Worm (Caenorhabditis elegans) whole organism, midembryonic: Measurements from ENCODE around the gene R01H2.2.

Experiments
- T22C8.4 ChIP-seq: fragments of 200-800 bp; sonication (Bioruptor generic); IDR thresholded peaks from 2 replicates; pipeline ENCODE4 v1.3.6; 2022; ENCODE audit warnings: missing genetic modification characterization, missing compliant biosample characterization
- cog-1 ChIP-seq: sonication (generic microtip); optimal IDR thresholded peaks from 2 replicates; lab custom pipeline; 2016; ENCODE audit warnings: missing genetic modification characterization, missing compliant biosample characterization
- flt-1 ChIP-seq: fragments of 200-800 bp; sonication (Bioruptor generic); IDR thresholded peaks from 2 replicates; pipeline ENCODE4 v1.3.6; 2022; ENCODE audit warnings: missing genetic modification characterization, missing compliant biosample characterization
- klf-2 ChIP-seq: fragments of 200-800 bp; sonication (Bioruptor generic); conservative IDR thresholded peaks from 2 replicates; pipeline ENCODE4 v1.3.6; 2022; ENCODE audit warnings: missing genetic modification reagents, missing genetic modification characterization, missing compliant biosample characterization
- med-1 ChIP-seq: sonication (generic microtip); optimal IDR thresholded peaks from 2 replicates; lab custom pipeline; 2017; ENCODE audit warnings: missing genetic modification characterization, mild to moderate bottlenecking, missing compliant biosample characterization, antibody characterized with exemption, missing genetic modification reagents; ENCODE audit not compliant: insufficient read depth
- ref-1 ChIP-seq: fragments of 200-800 bp; sonication (Bioruptor generic); conservative IDR thresholded peaks from 2 replicates; pipeline ENCODE4 v1.3.6; 2022; ENCODE audit warnings: missing genetic modification reagents, missing genetic modification characterization, missing compliant biosample characterization
- tab-1 ChIP-seq: fragments of 200-800 bp; sonication (Bioruptor generic); IDR thresholded peaks from 2 replicates; pipeline ENCODE4 v1.3.6; 2022; ENCODE audit warnings: missing genetic modification characterization, missing compliant biosample characterization
- ztf-23 ChIP-seq: fragments of 200-800 bp; sonication (Bioruptor generic); IDR thresholded peaks from 2 replicates; pipeline ENCODE4 v1.3.6; 2022; ENCODE audit warnings: missing genetic modification reagents, missing genetic modification characterization, missing compliant biosample characterization
- ztf-29 ChIP-seq: fragments of 200-800 bp; sonication (Bioruptor generic); IDR thresholded peaks from 2 replicates; pipeline ENCODE4 v1.3.6; 2022; ENCODE audit warnings: missing genetic modification reagents, missing genetic modification characterization, missing compliant biosample characterization

R01H2.2 gene

DNA sequence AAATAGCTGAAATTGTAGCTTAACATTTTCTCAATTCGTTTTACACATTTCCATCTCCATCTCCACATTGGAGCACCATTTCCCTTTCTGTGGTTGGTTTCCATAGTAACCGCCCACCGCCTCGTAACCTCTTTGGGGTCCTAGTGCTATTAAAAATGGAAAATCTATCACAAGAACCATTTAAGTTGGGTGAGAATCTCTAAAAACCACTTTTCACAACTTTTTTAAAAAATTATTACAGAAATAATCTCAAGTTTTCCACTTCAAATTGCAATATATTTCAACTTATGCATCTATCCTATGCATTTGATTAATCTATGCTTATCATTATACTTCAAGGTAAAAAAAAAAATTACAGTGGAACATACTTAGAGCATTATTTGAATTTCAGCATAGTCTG lies 13.6 kb downstream of the R01H2.2 start, which contains the start of gene tmem-17:
Gene tmem-17 (plus strand): TSS at position 301 of the 400 bp plus-strand sequence.
- TF ChIP-seq ref-1 (GFP tag; lab: Robert Waterston, UW) (no peak), tab-1 (GFP tag; lab: Robert Waterston, UW) (no peak), klf-2 (no peak), ztf-23 (GFP tag; lab: Robert Waterston, UW) (no peak), cog-1 (tag; lab: Kevin White, UChicago) (no peak), T22C8.4 (GFP tag; lab: Robert Waterston, UW) (no peak), med-1 (GFP tag; lab: Kevin White, UChicago) (no peak), flt-1 (no peak), ztf-29 (no peak)

DNA sequence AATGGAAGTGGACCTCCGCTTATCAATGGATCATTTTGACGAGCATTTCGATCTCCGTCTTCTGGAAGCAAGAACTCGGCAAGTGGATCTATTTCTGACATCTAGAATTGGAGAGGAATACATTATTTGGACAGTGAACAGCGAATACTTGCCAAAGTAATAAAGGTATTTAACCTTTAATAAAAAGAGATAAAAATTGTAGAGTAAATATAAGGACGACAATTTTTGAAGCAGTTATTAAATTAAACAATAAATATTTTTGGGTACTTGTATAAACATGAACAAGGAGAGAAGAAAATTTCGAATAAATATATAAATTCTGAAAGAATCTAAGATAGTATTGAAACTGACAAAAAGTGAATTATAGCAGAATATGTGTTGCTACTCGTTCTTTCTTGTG lies 16.1 kb downstream of the R01H2.2 start, which contains the start of gene lin-37:
Gene lin-37 (minus strand): TSS at position 101 of the 400 bp plus-strand sequence.
- TF ChIP-seq cog-1 (tag; lab: Kevin White, UChicago), result no peak
- no peak for TF ChIP-seq T22C8.4 (GFP tag; lab: Robert Waterston, UW)

DNA sequence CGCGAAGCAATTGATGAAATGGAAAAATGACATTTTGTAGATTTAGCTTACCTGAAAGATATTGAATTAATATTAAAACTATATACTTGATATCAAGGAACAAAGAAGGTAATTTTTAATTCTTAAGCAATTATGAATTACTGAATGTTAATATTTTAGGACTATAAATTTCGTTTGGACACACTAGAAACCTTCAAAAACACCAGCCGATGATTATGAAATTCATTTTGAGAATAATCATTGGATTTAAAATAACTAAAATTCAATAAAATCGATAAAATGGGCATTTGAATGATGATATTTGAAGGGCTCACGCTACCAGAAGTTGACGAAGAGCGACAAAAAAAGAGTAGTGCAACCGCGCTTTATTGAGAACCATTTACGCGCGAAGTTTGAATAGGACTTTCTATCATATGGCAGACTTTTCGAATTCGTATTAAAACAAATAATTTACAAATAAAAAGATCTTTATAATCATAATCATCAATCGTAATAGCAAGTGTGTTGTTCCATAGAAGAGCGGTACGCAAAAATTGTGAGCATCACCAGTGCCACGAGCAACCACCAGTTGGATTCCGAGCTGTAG lies 17.6 kb downstream of the R01H2.2 start, which contains the start of gene ZK418.5:
Gene ZK418.5 (minus strand): TSS at position 51 of the 586 bp plus-strand sequence.
- TF ChIP-seq med-1 (GFP tag; lab: Kevin White, UChicago) (no peak), tab-1 (GFP tag; lab: Robert Waterston, UW) (no peak), T22C8.4 (GFP tag; lab: Robert Waterston, UW) (no peak), ztf-23 (GFP tag; lab: Robert Waterston, UW) (no peak), klf-2 (no peak)

DNA sequence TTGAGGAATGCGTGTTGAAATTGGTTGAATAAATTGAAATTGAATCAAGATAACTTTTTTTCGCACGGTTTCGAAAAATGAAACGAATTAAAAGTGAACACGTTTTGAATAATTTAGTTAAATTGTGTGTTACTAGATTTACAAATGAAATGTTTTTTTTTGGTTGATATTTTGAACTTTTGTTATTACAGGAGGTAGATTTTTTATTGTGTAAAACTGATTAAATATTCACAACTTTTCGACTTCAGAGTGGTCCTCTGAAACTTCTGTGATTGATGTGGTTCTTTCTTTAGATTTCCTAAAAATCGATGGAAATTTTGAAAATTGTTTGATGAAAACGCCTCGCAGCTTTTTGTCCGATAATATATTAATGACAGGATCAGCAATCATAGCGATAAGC lies 20.0 kb downstream of the R01H2.2 start, which contains the start of gene ZK418.13:
Gene ZK418.13 (minus strand): TSS at position 101 of the 400 bp plus-strand sequence.
- TF ChIP-seq ztf-23 (GFP tag; lab: Robert Waterston, UW), result no peak
- no peak for TF ChIP-seq ztf-29
- no peak for TF ChIP-seq klf-2
- no peak for TF ChIP-seq tab-1 (GFP tag; lab: Robert Waterston, UW)
- TF ChIP-seq flt-1, result no peak
- no peak for TF ChIP-seq med-1 (GFP tag; lab: Kevin White, UChicago)

DNA sequence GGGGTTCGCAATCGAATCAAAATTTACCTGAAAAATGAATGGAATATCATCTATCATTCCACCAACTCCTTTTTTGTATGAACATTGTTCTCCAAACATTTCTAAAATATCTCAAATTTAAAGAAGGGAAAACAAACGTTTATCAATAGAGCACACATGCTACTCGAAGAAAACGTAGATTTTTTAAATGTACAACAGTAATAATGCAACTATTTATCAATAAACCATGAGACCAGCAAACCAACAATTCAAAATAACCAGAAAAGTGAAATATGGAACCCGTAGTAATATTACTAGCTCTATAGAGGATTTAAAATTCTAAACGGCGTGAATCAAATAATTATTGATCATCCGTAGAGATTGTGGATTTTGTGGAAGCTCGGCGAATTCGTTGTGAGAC lies 22.4 kb downstream of the R01H2.2 start, which contains the start of gene ZK418.6:
Gene ZK418.6 (minus strand): TSS at position 101 of the 400 bp plus-strand sequence.
- TF ChIP-seq med-1 (GFP tag; lab: Kevin White, UChicago) (no peak), flt-1 (no peak), tab-1 (GFP tag; lab: Robert Waterston, UW) (no peak), ref-1 (GFP tag; lab: Robert Waterston, UW) (no peak), ztf-29 (no peak), klf-2 (no peak), T22C8.4 (GFP tag; lab: Robert Waterston, UW) (no peak), ztf-23 (GFP tag; lab: Robert Waterston, UW) (no peak), cog-1 (tag; lab: Kevin White, UChicago) (no peak)

DNA sequence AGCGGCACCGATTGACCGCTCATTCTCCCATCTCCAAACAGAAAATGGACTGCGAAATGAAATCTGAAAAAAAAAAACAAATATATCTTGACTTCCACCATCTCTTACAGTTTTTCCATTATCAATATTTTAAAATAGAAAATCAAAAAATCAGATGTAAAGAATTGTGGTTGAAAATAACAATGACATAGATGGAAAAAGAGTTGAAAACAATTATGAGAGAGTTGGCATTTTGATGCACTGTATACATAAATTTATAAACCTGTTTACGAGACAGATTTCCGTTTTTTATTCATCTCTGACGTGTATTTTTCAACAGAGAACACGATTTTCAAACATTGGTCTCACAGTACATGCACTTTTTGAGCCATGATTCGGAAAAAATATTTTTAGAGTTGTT lies 24.3 kb downstream of the R01H2.2 start, which contains the start of gene ZK418.7:
Gene ZK418.7 (minus strand): TSS at position 101 of the 400 bp plus-strand sequence.
- no peak for TF ChIP-seq tab-1 (GFP tag; lab: Robert Waterston, UW)
- TF ChIP-seq ztf-23 (GFP tag; lab: Robert Waterston, UW), result no peak

DNA sequence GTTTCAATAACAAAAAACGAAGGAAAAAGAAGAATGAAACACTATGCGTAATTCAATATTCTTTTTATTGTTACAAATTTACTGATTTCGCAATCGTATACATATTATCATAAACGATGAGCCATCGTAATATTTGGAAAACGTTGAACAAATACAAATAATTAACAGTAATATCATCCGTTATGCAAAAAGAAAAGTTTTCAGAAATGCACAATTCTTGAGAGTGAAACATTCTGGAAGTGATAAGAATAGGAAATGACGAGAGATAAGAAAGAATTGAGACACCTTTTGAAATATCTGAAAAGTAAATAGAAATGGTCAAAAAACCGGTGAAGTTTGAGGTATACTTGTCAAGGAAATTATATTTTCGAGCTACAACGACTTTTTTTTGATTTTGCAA lies 25.1 kb downstream of the R01H2.2 start:
- TF ChIP-seq klf-2 (no peak), med-1 (GFP tag; lab: Kevin White, UChicago) (no peak), cog-1 (tag; lab: Kevin White, UChicago) (no peak), T22C8.4 (GFP tag; lab: Robert Waterston, UW) (no peak), flt-1 (no peak), tab-1 (GFP tag; lab: Robert Waterston, UW) (no peak), ztf-29 (no peak), ref-1 (GFP tag; lab: Robert Waterston, UW) (no peak), ztf-23 (GFP tag; lab: Robert Waterston, UW) (no peak)

DNA sequence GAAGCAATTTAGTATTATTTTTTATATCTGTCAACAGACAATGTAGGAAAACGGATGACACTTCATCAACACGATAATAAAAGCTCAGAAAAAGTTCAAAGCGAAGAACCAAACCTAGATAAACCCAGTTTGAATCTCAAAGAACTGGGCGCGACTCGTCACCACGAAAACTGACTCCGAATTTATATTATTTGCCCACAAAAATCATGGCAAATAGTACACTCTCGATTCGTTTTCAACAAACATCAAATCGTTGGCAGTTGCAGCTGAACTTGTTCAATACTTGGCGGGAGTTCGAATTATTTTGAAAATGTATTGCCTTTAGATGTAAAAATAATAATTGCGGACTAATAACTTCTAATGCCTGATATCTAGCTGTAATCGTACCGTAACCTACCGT lies 26.8 kb downstream of the R01H2.2 start:
- TF ChIP-seq T22C8.4 (GFP tag; lab: Robert Waterston, UW) (no peak), ref-1 (GFP tag; lab: Robert Waterston, UW) (no peak), ztf-29 (no peak), med-1 (GFP tag; lab: Kevin White, UChicago) (no peak), klf-2 (no peak), ztf-23 (GFP tag; lab: Robert Waterston, UW) (no peak), cog-1 (tag; lab: Kevin White, UChicago) (no peak), flt-1 (no peak), tab-1 (GFP tag; lab: Robert Waterston, UW) (no peak)

DNA sequence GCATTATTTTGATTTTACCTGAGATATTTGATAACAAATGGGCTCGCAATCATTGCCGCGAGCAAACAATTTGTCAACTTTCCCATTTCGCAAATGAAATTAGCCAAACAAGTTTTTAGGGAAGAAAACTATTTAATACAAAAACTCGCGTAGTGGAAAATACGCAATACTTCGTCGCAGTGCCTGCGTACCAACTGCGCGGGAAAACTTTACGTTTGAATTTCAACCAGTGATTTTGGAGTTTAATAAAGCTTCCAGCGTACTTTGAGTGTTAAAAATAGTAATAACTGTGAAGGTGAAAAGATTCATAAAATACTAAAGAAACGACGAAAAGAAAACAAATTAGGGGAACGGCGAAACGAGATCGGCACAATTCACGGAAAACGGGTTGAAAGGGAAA lies 28.6 kb downstream of the R01H2.2 start, which contains the start of gene tofu-7:
Gene tofu-7 (minus strand): TSS at position 111 of the 400 bp plus-strand sequence.
- TF ChIP-seq ztf-23 (GFP tag; lab: Robert Waterston, UW) (no peak), tab-1 (GFP tag; lab: Robert Waterston, UW) (no peak), ref-1 (GFP tag; lab: Robert Waterston, UW) (no peak), cog-1 (tag; lab: Kevin White, UChicago) (no peak), T22C8.4 (GFP tag; lab: Robert Waterston, UW) (no peak), klf-2 (no peak), ztf-29 (no peak), flt-1 (no peak), med-1 (GFP tag; lab: Kevin White, UChicago) (no peak)

DNA sequence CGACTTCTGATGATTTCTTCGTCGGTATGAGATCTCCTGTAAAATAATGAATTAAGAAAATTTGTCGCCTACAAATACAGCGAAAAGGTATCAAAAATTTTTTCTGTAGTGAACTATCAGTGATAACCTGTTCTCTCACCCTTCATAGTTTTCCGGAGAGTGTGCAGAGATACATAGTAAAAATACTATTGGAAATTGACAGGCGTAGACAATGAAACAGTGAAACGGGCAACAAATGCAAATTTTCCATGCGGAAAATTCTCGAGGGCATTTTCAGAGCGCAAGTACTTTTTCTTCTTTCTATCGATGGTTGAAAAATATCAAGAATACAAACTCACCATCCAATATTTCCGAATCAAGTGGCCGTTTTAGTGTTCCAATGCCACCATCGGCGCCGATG lies 30.8 kb downstream of the R01H2.2 start:
- TF ChIP-seq flt-1 (no peak), klf-2 (no peak), ztf-29 (no peak), ref-1 (GFP tag; lab: Robert Waterston, UW) (no peak), ztf-23 (GFP tag; lab: Robert Waterston, UW) (no peak), T22C8.4 (GFP tag; lab: Robert Waterston, UW) (no peak), cog-1 (tag; lab: Kevin White, UChicago) (no peak), med-1 (GFP tag; lab: Kevin White, UChicago) (no peak), tab-1 (GFP tag; lab: Robert Waterston, UW) (no peak)
